Fruit fly (Drosophila melanogaster) whole organism, embryonic: ENCODE measurements around the gene CG4101.
A peak's percentile ranks its signal among the peaks of the same experiment; 100 is the strongest.

Source experiments
- Abd-B ChIP-seq: fragments of 200-800 bp; sonication (Bioruptor generic); optimal IDR thresholded peaks from 2 replicates; lab custom pipeline; 2018; ENCODE audit warnings: missing biosample characterization, mild to moderate bottlenecking, missing genetic modification characterization, moderate library complexity
- B-H2 ChIP-seq: fragments of 200-800 bp; sonication (Bioruptor generic); optimal IDR thresholded peaks from 2 replicates; lab custom pipeline; 2018; ENCODE audit warnings: missing biosample characterization, mild to moderate bottlenecking, missing genetic modification characterization
- CG10147 ChIP-seq: fragments of 200-800 bp; sonication (Bioruptor generic); optimal IDR thresholded peaks from 2 replicates; lab custom pipeline; 2019; ENCODE audit warnings: missing biosample characterization, mild to moderate bottlenecking, missing genetic modification characterization, moderate library complexity
- CG10274 ChIP-seq: fragments of 200-800 bp; sonication (Bioruptor generic); optimal IDR thresholded peaks from 3 replicates; lab custom pipeline; 2017; ENCODE audit warnings: missing biosample characterization, mild to moderate bottlenecking, missing genetic modification characterization
- CG10462 ChIP-seq: fragments of 200-800 bp; sonication (Bioruptor generic); optimal IDR thresholded peaks from 2 replicates; lab custom pipeline; 2016; ENCODE audit warnings: missing biosample characterization, missing genetic modification characterization
- CG10543 ChIP-seq: fragments of 200-800 bp; sonication (Bioruptor generic); optimal IDR thresholded peaks from 3 replicates; lab custom pipeline; 2017; ENCODE audit warnings: missing biosample characterization, mild to moderate bottlenecking, missing genetic modification characterization, moderate library complexity
- CG10654 ChIP-seq: fragments of 200-800 bp; sonication (Bioruptor generic); optimal IDR thresholded peaks from 2 replicates; lab custom pipeline; 2016; ENCODE audit warnings: missing biosample characterization, missing genetic modification characterization
- CG12071 ChIP-seq: fragments of 200-800 bp; sonication (Bioruptor generic); optimal IDR thresholded peaks from 3 replicates; lab custom pipeline; 2018; ENCODE audit warnings: missing biosample characterization, mild to moderate bottlenecking, missing genetic modification characterization
- CG12155 ChIP-seq: fragments of 200-800 bp; sonication (Bioruptor generic); optimal IDR thresholded peaks from 3 replicates; lab custom pipeline; 2016; ENCODE audit warnings: missing biosample characterization, missing genetic modification characterization
- CG12219 ChIP-seq: fragments of 200-800 bp; sonication (Bioruptor generic); optimal IDR thresholded peaks from 3 replicates; lab custom pipeline; 2018; ENCODE audit warnings: missing biosample characterization, mild to moderate bottlenecking, missing genetic modification characterization
- CG12299 ChIP-seq: fragments of 200-800 bp; sonication (Bioruptor generic); optimal IDR thresholded peaks from 2 replicates; lab custom pipeline; 2018; ENCODE audit warnings: missing biosample characterization, mild to moderate bottlenecking, missing genetic modification characterization
- CG13123 ChIP-seq: fragments of 200-800 bp; sonication (Bioruptor generic); optimal IDR thresholded peaks from 2 replicates; lab custom pipeline; 2016; ENCODE audit warnings: missing biosample characterization, missing genetic modification characterization
- CG17912 ChIP-seq: fragments of 200-800 bp; sonication (Bioruptor generic); optimal IDR thresholded peaks from 2 replicates; lab custom pipeline; 2018; ENCODE audit warnings: missing biosample characterization, mild to moderate bottlenecking, missing genetic modification characterization
- CG1792 ChIP-seq: fragments of 200-800 bp; sonication (Bioruptor generic); optimal IDR thresholded peaks from 2 replicates; lab custom pipeline; 2016; ENCODE audit warnings: missing biosample characterization, missing genetic modification characterization
- CG18262 ChIP-seq: fragments of 200-800 bp; optimal IDR thresholded peaks from 3 replicates; lab custom pipeline; 2019; ENCODE audit warnings: missing biosample characterization, mild to moderate bottlenecking, missing genetic modification characterization, moderate library complexity
- CG31388 ChIP-seq: fragments of 200-800 bp; sonication (Bioruptor generic); optimal IDR thresholded peaks from 2 replicates; lab custom pipeline; 2016; ENCODE audit warnings: missing biosample characterization, missing genetic modification characterization
- CG3163 ChIP-seq: fragments of 200-800 bp; sonication (Bioruptor generic); optimal IDR thresholded peaks from 3 replicates; lab custom pipeline; 2016; ENCODE audit warnings: missing biosample characterization, missing genetic modification characterization
- CG32767 ChIP-seq: fragments of 200-800 bp; sonication (Bioruptor generic); IDR thresholded peaks from 2 replicates; pipeline ENCODE4 v1.3.6; 2022; ENCODE audit warnings: missing biosample characterization, missing genetic modification characterization
- CG4328 ChIP-seq: fragments of 200-800 bp; sonication (Bioruptor generic); optimal IDR thresholded peaks from 3 replicates; lab custom pipeline; 2017; ENCODE audit warnings: missing biosample characterization, missing genetic modification reagents, missing genetic modification characterization
- CG6791 ChIP-seq: fragments of 200-800 bp; sonication (Bioruptor generic); IDR thresholded peaks from 3 replicates; pipeline ENCODE4 v1.3.6; 2022; ENCODE audit warnings: missing biosample characterization, missing genetic modification characterization; ENCODE audit not compliant: partially characterized antibody
- CG6854 ChIP-seq: fragments of 200-800 bp; sonication (Bioruptor generic); optimal IDR thresholded peaks from 3 replicates; lab custom pipeline; 2017; ENCODE audit warnings: missing biosample characterization, mild to moderate bottlenecking, missing genetic modification characterization
- CG7271 ChIP-seq: fragments of 200-800 bp; sonication (Bioruptor generic); optimal IDR thresholded peaks from 2 replicates; lab custom pipeline; 2018; ENCODE audit warnings: missing biosample characterization, mild to moderate bottlenecking, missing genetic modification characterization, moderate library complexity
- CG7745 ChIP-seq: fragments of 200-800 bp; sonication (Bioruptor generic); optimal IDR thresholded peaks from 2 replicates; lab custom pipeline; 2018; ENCODE audit warnings: missing biosample characterization, mild to moderate bottlenecking, missing genetic modification characterization, moderate library complexity
- CG8359 ChIP-seq: fragments of 200-800 bp; sonication (Bioruptor generic); optimal IDR thresholded peaks from 2 replicates; lab custom pipeline; 2017; ENCODE audit warnings: missing biosample characterization, mild to moderate bottlenecking, missing genetic modification characterization, borderline replicate concordance
- CG8388 ChIP-seq: fragments of 200-800 bp; sonication (Bioruptor generic); optimal IDR thresholded peaks from 2 replicates; lab custom pipeline; 2019; ENCODE audit warnings: missing biosample characterization, mild to moderate bottlenecking, missing genetic modification characterization, moderate library complexity
- CG9817 ChIP-seq: fragments of 200-800 bp; sonication (Bioruptor generic); optimal IDR thresholded peaks from 2 replicates; lab custom pipeline; 2018; ENCODE audit warnings: missing biosample characterization, mild to moderate bottlenecking, missing genetic modification characterization, moderate library complexity
- D19B ChIP-seq: fragments of 200-800 bp; sonication (Bioruptor generic); optimal IDR thresholded peaks from 2 replicates; lab custom pipeline; 2017; ENCODE audit warnings: missing biosample characterization, mild to moderate bottlenecking, missing genetic modification characterization
- Dip2 ChIP-seq: fragments of 200-800 bp; sonication (Bioruptor generic); IDR thresholded peaks from 2 replicates; pipeline ENCODE4 v1.3.6; 2022; ENCODE audit warnings: missing biosample characterization, missing genetic modification characterization
- Fer3 ChIP-seq: fragments of 200-800 bp; sonication (Bioruptor generic); optimal IDR thresholded peaks from 2 replicates; lab custom pipeline; 2018; ENCODE audit warnings: missing biosample characterization, mild to moderate bottlenecking, missing genetic modification characterization, moderate library complexity
- Mes4 ChIP-seq: fragments of 200-800 bp; sonication (Bioruptor generic); optimal IDR thresholded peaks from 2 replicates; lab custom pipeline; 2016; ENCODE audit warnings: missing biosample characterization, missing genetic modification characterization
- Nf-YA ChIP-seq: fragments of 200-800 bp; sonication (Bioruptor generic); IDR thresholded peaks from 2 replicates; pipeline ENCODE4 v1.3.6; 2022; ENCODE audit warnings: missing biosample characterization, missing genetic modification characterization
- Nf-YC ChIP-seq: fragments of 200-800 bp; optimal IDR thresholded peaks from 3 replicates; lab custom pipeline; 2019; ENCODE audit warnings: missing biosample characterization, mild to moderate bottlenecking, missing genetic modification characterization, moderate library complexity
- Rfx ChIP-seq: fragments of 200-800 bp; sonication (Bioruptor generic); IDR thresholded peaks from 2 replicates; pipeline ENCODE4 v1.3.6; 2022; ENCODE audit warnings: missing biosample characterization, missing genetic modification characterization
- Sry-δ ChIP-seq: fragments of 200-800 bp; sonication (Bioruptor generic); optimal IDR thresholded peaks from 2 replicates; lab custom pipeline; 2016; ENCODE audit warnings: missing biosample characterization, missing genetic modification characterization
- btn ChIP-seq: fragments of 200-800 bp; sonication (Bioruptor generic); optimal IDR thresholded peaks from 2 replicates; lab custom pipeline; 2016; ENCODE audit warnings: missing biosample characterization, missing genetic modification characterization
- crol ChIP-seq: fragments of 200-800 bp; sonication (Bioruptor generic); IDR thresholded peaks from 2 replicates; pipeline ENCODE4 v1.3.6; 2022; ENCODE audit warnings: missing biosample characterization, missing genetic modification characterization
- dpn ChIP-seq, 2 experiments: fragments of 200-800 bp; sonication (Bioruptor generic); optimal IDR thresholded peaks; 3 replicates each; lab custom pipeline; 2016; ENCODE audit warnings: missing biosample characterization in 2 of 2, missing genetic modification characterization in 2 of 2
- fd3F ChIP-seq: fragments of 200-800 bp; sonication (Bioruptor generic); optimal IDR thresholded peaks from 2 replicates; lab custom pipeline; 2018; ENCODE audit warnings: missing biosample characterization, mild to moderate bottlenecking, missing genetic modification characterization, moderate library complexity
- gce ChIP-seq: fragments of 200-800 bp; sonication (Bioruptor generic); IDR thresholded peaks from 3 replicates; pipeline ENCODE4 v1.3.6; 2022; ENCODE audit warnings: missing biosample characterization, missing genetic modification characterization
- grn ChIP-seq: fragments of 200-800 bp; sonication (Bioruptor generic); optimal IDR thresholded peaks from 3 replicates; lab custom pipeline; 2017; ENCODE audit warnings: missing biosample characterization, missing genetic modification characterization
- her ChIP-seq: fragments of 200-800 bp; sonication (Bioruptor generic); optimal IDR thresholded peaks from 2 replicates; lab custom pipeline; 2016; ENCODE audit warnings: missing biosample characterization, missing genetic modification characterization
- lab ChIP-seq: fragments of 200-800 bp; sonication (Bioruptor generic); optimal IDR thresholded peaks from 3 replicates; lab custom pipeline; 2017; ENCODE audit warnings: missing biosample characterization, missing genetic modification characterization, mild to moderate bottlenecking, moderate library complexity, missing genetic modification reagents
- nmo ChIP-seq: fragments of 200-800 bp; sonication (Bioruptor generic); optimal IDR thresholded peaks from 2 replicates; lab custom pipeline; 2018; ENCODE audit warnings: missing biosample characterization, mild to moderate bottlenecking, missing genetic modification characterization, moderate library complexity
- pan ChIP-seq, 4 experiments: fragments of >200 bp in 3 of 4; fragments of 200-800 bp in 1 of 4; sonication (Bioruptor generic) in 1 of 4; optimal IDR thresholded peaks in 3 of 4; IDR thresholded peaks in 1 of 4; 2 replicates each; pipeline versions ENCODE4 v1.3.6 to Lab custom; 2017 to 2022; ENCODE audit warnings: missing biosample characterization in 2 of 4, missing genetic modification characterization in 2 of 4, mixed read lengths in 1 of 4
- phol ChIP-seq: fragments of 200-800 bp; sonication (Bioruptor generic); optimal IDR thresholded peaks from 3 replicates; lab custom pipeline; 2018; ENCODE audit warnings: missing biosample characterization, mild to moderate bottlenecking, missing genetic modification characterization, moderate library complexity
- sd ChIP-seq: fragments of 200-800 bp; sonication (Bioruptor generic); optimal IDR thresholded peaks from 3 replicates; lab custom pipeline; 2018; ENCODE audit warnings: missing biosample characterization, mild to moderate bottlenecking, missing genetic modification characterization, moderate library complexity
- sens ChIP-seq: fragments of 200-800 bp; sonication (Bioruptor generic); peaks from one replicate; lab custom pipeline; 2016; ENCODE audit warnings: missing biosample characterization, missing genetic modification characterization
- slbo ChIP-seq: fragments of 200-800 bp; sonication (Bioruptor generic); IDR thresholded peaks from 2 replicates; pipeline ENCODE4 v1.3.6; 2022; ENCODE audit warnings: missing biosample characterization, missing genetic modification characterization
- tgo ChIP-seq: fragments of 200-800 bp; sonication (Bioruptor generic); IDR thresholded peaks from 3 replicates; pipeline ENCODE4 v1.3.6; 2022; ENCODE audit warnings: missing biosample characterization, missing genetic modification characterization
- unpg ChIP-seq: fragments of 200-800 bp; sonication (Bioruptor generic); optimal IDR thresholded peaks from 3 replicates; lab custom pipeline; 2018; ENCODE audit warnings: missing biosample characterization, mild to moderate bottlenecking, missing genetic modification characterization, moderate library complexity
- zfh2 ChIP-seq: fragments of 200-800 bp; sonication (Bioruptor generic); optimal IDR thresholded peaks from 2 replicates; lab custom pipeline; 2016; ENCODE audit warnings: missing biosample characterization, missing genetic modification characterization

The CG4101 gene

DNA sequence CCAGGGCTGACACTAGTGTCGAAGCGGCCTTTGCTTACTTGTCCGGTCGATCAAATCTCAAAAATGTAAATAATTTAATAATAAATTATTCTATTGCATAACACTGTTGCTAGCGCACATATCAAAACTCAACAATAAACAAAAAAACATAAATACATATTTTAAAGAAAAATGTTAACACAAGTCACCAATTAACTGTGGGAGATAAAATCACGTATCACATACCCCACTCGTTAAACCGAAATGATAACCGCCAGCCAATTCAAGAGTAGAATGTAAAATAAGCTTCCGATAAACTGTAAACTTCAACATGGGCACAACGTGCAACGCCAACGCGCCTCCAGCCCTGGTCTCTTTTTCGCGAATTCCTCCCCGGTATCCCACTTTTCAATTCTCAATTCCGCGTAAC is 9.5 kb upstream of the CG4101 start, which contains the start of gene Arts (continued):
- TF ChIP-seq nmo (GFP tag; lab: Kevin White, UChicago), result peak; percentile 49
- TF ChIP-seq CG8359 (GFP tag; lab: Kevin White, UChicago), result no peak
- peak; percentile 11 for TF ChIP-seq Sry-δ
- peak; percentile 26 for TF ChIP-seq Fer3
- peak; percentile 29 for TF ChIP-seq grn (GFP tag; lab: Kevin White, UChicago)
- no peak for TF ChIP-seq CG17912 (GFP tag; lab: Kevin White, UChicago)
- no peak for TF ChIP-seq CG1792 (GFP tag; lab: Kevin White, UChicago)
- TF ChIP-seq Mes4 (GFP tag; lab: Kevin White, UChicago), result no peak
- TF ChIP-seq CG10462 (GFP tag; lab: Kevin White, UChicago), result no peak
- no peak for TF ChIP-seq zfh2 (GFP tag; lab: Kevin White, UChicago)
- peak; percentile 57 for TF ChIP-seq CG12155 (GFP tag; lab: Kevin White, UChicago)
- peak; percentile 43 for TF ChIP-seq CG10147
- TF ChIP-seq D19B (GFP tag; lab: Kevin White, UChicago), result peak; percentile 44
- no peak for TF ChIP-seq pan (optimal IDR thresholded peaks at IDR 0.05; lab: Kevin White, UChicago)
- TF ChIP-seq pan (GFP tag; optimal IDR thresholded peaks at IDR 0.05 in 1 of 2, IDR thresholded peaks at IDR 0.05 in 1 of 2), result no peak
- peak; percentile 27 for TF ChIP-seq Abd-B (GFP tag; lab: Kevin White, UChicago)
- peak; percentile 66 for TF ChIP-seq sens (GFP tag; lab: Kevin White, UChicago)
- TF ChIP-seq sd (tag; lab: Kevin White, UChicago), result peak; percentile 48
- no peak for TF ChIP-seq gce
- no peak for TF ChIP-seq CG12219 (GFP tag; lab: Kevin White, UChicago)
- no peak for TF ChIP-seq CG10274
- TF ChIP-seq tgo, result no peak
- peak; percentile 26 for TF ChIP-seq CG4328 (GFP tag; lab: Kevin White, UChicago)
- peak; percentile 56 for TF ChIP-seq CG10543
- TF ChIP-seq dpn (GFP tag; optimal IDR thresholded peaks at IDR 0.05; lab: Kevin White, UChicago), result peak in 1 of 2 experiments; percentile 7
- TF ChIP-seq CG9817 (tag; lab: Kevin White, UChicago), result peak; percentile 39
- TF ChIP-seq Dip2 (GFP tag; lab: Robert Waterston, UW), result no peak
- peak; percentile 54 for TF ChIP-seq CG18262 (tag; lab: Kevin White, UChicago)
- no peak for TF ChIP-seq CG12299 (tag; lab: Kevin White, UChicago)
- TF ChIP-seq B-H2 (GFP tag; lab: Kevin White, UChicago), result peak; percentile 20

dm6 chr3L:16609120-16609519 is 3.2 kb upstream of the CG4101 start, which contains the start of gene CG4098:
Gene CG4098, minus strand, starts transcription at chr3L:16609347.
- TF ChIP-seq Rfx (GFP tag; lab: Robert Waterston, UW) (peak; percentile 91), unpg (peak; percentile 49), CG3163 (GFP tag; lab: Kevin White, UChicago) (no peak), CG8388 (GFP tag; lab: Kevin White, UChicago) (no peak), Nf-YC (tag; lab: Kevin White, UChicago) (peak; percentile 14), fd3F (no peak), CG32767 (GFP tag; lab: Robert Waterston, UW) (peak; percentile 52; the same call in 1 of the 2 replicates), lab (GFP tag; lab: Kevin White, UChicago) (peak; percentile 67), phol (tag; lab: Kevin White, UChicago) (peak; percentile 25), CG31388 (GFP tag; lab: Kevin White, UChicago) (no peak), btn (peak; percentile 2), Nf-YA (GFP tag; lab: Robert Waterston, UW) (peak; percentile 48; the same call in 1 of the 2 replicates), CG12071 (GFP tag; lab: Kevin White, UChicago) (peak; percentile 24), CG6791 (GFP tag; lab: Robert Waterston, UW) (no peak), CG7271 (tag; lab: Kevin White, UChicago) (no peak), crol (GFP tag; lab: Robert Waterston, UW) (no peak), CG13123 (GFP tag; lab: Kevin White, UChicago) (peak; percentile 25), CG6854 (GFP tag; lab: Kevin White, UChicago) (no peak), slbo (GFP tag; lab: Robert Waterston, UW) (peak; percentile 92), CG7745 (tag; lab: Kevin White, UChicago) (no peak), CG10654 (GFP tag; lab: Kevin White, UChicago) (peak; percentile 30), her (peak; percentile 71), CG10462 (GFP tag; lab: Kevin White, UChicago) (no peak)
